Fruit fly (Drosophila melanogaster): ENCODE data around the gene CG11858.
A peak's percentile ranks its signal among the peaks of the same experiment; 100 is the strongest.

Gene CG11858

dm6 chr3R:25289589-25289988 lies 27.0 kb downstream of the CG11858 start, which contains the start of gene CG11893:
CG11893 (plus strand) TSS chr3R:25289889.
- TF ChIP-seq Sp1 (GFP tag; optimal IDR thresholded peaks at IDR 0.05): no peak
- TF ChIP-seq Hnf4 (GFP tag; optimal IDR thresholded peaks at IDR 0.05): no peak
- TF ChIP-seq Jra (GFP tag; optimal IDR thresholded peaks at IDR 0.05): no peak
- TF ChIP-seq tai (GFP tag; optimal IDR thresholded peaks at IDR 0.05): no peak
- TF ChIP-seq HLH106 (tag; optimal IDR thresholded peaks at IDR 0.05): no peak
- TF ChIP-seq CG32264 (GFP tag; optimal IDR thresholded peaks at IDR 0.05): no peak
- TF ChIP-seq rgr (GFP tag; optimal IDR thresholded peaks at IDR 0.05): no peak
- no peak for TF ChIP-seq Myc (optimal IDR thresholded peaks at IDR 0.05)
- TF ChIP-seq Rel (GFP tag; optimal IDR thresholded peaks at IDR 0.05): no peak
- no peak for TF ChIP-seq Rel (tag; optimal IDR thresholded peaks at IDR 0.05)
- no peak for TF ChIP-seq CG9705 (GFP tag; optimal IDR thresholded peaks at IDR 0.05)
- TF ChIP-seq h (GFP tag; optimal IDR thresholded peaks at IDR 0.05): no peak
- TF ChIP-seq dsf (GFP tag; optimal IDR thresholded peaks at IDR 0.05; ENCODE audit: borderline replicate concordance): no peak

dm6 chr3R:25292864-25293284 lies 30.3 kb downstream of the CG11858 start, which contains the start of gene CG31098:
CG31098 (minus strand) TSS chr3R:25292977.
- TF ChIP-seq Sp1 (GFP tag; optimal IDR thresholded peaks at IDR 0.05) (no peak), CrebA (GFP tag; optimal IDR thresholded peaks at IDR 0.05; ENCODE audit: borderline replicate concordance) (peak; percentile 93), rgr (GFP tag; optimal IDR thresholded peaks at IDR 0.05) (peak; percentile 21), dmrt93B (GFP tag; optimal IDR thresholded peaks at IDR 0.05) (no peak), brk (GFP tag; optimal IDR thresholded peaks at IDR 0.05) (peak; percentile 74), OdsH (GFP tag; optimal IDR thresholded peaks at IDR 0.05) (peak; percentile 16), sage (GFP tag; optimal IDR thresholded peaks at IDR 0.05) (peak; percentile 67), Rel (GFP tag; optimal IDR thresholded peaks at IDR 0.05) (peak; percentile 85), Rel (tag; optimal IDR thresholded peaks at IDR 0.05) (no peak), h (GFP tag; optimal IDR thresholded peaks at IDR 0.05) (peak; percentile 64)

- TF ChIP-seq usp (GFP tag; optimal IDR thresholded peaks at IDR 0.05): no peak
- no peak for TF ChIP-seq woc (GFP tag; optimal IDR thresholded peaks at IDR 0.05)
- TF ChIP-seq OdsH (GFP tag; optimal IDR thresholded peaks at IDR 0.05): no peak
- TF ChIP-seq dl (GFP tag; optimal IDR thresholded peaks at IDR 0.05; ENCODE audit: insufficient read depth in 1 of 2, partially characterized antibody in 2 of 2): peak in 1 of 2 experiments; percentile 60
- TF ChIP-seq Rel (GFP tag; optimal IDR thresholded peaks at IDR 0.05): no peak
- peak; percentile 84 for TF ChIP-seq Rel (tag; optimal IDR thresholded peaks at IDR 0.05)
- peak; percentile 37 for TF ChIP-seq Vsx2 (GFP tag; optimal IDR thresholded peaks at IDR 0.05; ENCODE audit: partially characterized antibody)
- peak; percentile 7 for TF ChIP-seq Dif (GFP tag; optimal IDR thresholded peaks at IDR 0.05; ENCODE audit: partially characterized antibody)
- TF ChIP-seq dsf (GFP tag; optimal IDR thresholded peaks at IDR 0.05; ENCODE audit: borderline replicate concordance): no peak
- no peak for TF ChIP-seq ey (GFP tag; optimal IDR thresholded peaks at IDR 0.05)
- peak; percentile 39 for TF ChIP-seq fru (GFP tag; optimal IDR thresholded peaks at IDR 0.05)
- peak; percentile 7 for TF ChIP-seq sage (GFP tag; optimal IDR thresholded peaks at IDR 0.05)
- TF ChIP-seq rgr (GFP tag; optimal IDR thresholded peaks at IDR 0.05): peak; percentile 33
- no peak for TF ChIP-seq dmrt93B (GFP tag; optimal IDR thresholded peaks at IDR 0.05)
- TF ChIP-seq Hr83 (GFP tag; optimal IDR thresholded peaks at IDR 0.05; ENCODE audit: poor library complexity, severe bottlenecking): peak; percentile 12
- peak; percentile 14 for TF ChIP-seq br (GFP tag; optimal IDR thresholded peaks at IDR 0.05)
- peak; percentile 82 for TF ChIP-seq CrebA (GFP tag; optimal IDR thresholded peaks at IDR 0.05; ENCODE audit: borderline replicate concordance)
- TF ChIP-seq Jra (GFP tag; optimal IDR thresholded peaks at IDR 0.05): peak; percentile 32
- peak; percentile 93 for TF ChIP-seq h (GFP tag; optimal IDR thresholded peaks at IDR 0.05)
- peak; percentile 40 for TF ChIP-seq Hnf4 (GFP tag; optimal IDR thresholded peaks at IDR 0.05)
- TF ChIP-seq Mio (GFP tag; optimal IDR thresholded peaks at IDR 0.05): no peak
Measured at dm6 chr3R:25295320-25296020, 32.9 kb downstream of the CG11858 start, which contains the start of gene CG31102. CG31102 (minus strand) TSS chr3R:25295594.

dm6 chr3R:25297678-25298077 lies 35.1 kb downstream of the CG11858 start, which contains the start of gene CG31097:
CG31097 (minus strand) TSS chr3R:25297778.
- TF ChIP-seq psq (GFP tag; optimal IDR thresholded peaks at IDR 0.05) (no peak), br (GFP tag; optimal IDR thresholded peaks at IDR 0.05) (no peak)

dm6 chr3R:25299507-25299964 lies 37.0 kb downstream of the CG11858 start, which contains the start of gene CG31288:
CG31288 (minus strand) TSS chr3R:25299557.
- no peak for TF ChIP-seq CG9705 (GFP tag; optimal IDR thresholded peaks at IDR 0.05)
- no peak for TF ChIP-seq tai (GFP tag; optimal IDR thresholded peaks at IDR 0.05)
- no peak for TF ChIP-seq sv (GFP tag; optimal IDR thresholded peaks at IDR 0.05)
- no peak for TF ChIP-seq Sp1 (GFP tag; optimal IDR thresholded peaks at IDR 0.05)
- no peak for TF ChIP-seq woc (GFP tag; optimal IDR thresholded peaks at IDR 0.05)
